Worm (Caenorhabditis elegans): ENCODE measurements around the gene F46B6.9.

DNA sequence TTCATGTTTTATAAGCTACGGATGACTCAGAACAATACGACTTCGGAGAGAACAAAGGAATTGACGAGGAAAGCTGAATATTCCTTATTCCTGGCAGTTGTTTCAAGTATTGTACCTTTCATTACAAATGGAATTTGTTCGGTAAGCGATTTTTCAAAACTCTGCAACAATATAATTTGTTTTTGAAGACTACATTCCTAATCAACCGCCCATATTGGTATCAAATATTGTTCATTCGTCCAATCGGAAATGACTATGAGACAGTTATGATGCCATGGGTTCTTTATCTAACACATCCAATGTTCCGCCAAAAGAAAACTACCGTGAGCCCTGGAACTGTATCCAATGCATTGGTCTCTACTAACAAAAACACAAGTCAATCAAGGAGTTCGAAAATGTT is 15.6 kb downstream of the F46B6.9 start:
- no peak for TF ChIP-seq syd-9 (tag; optimal IDR thresholded peaks at IDR 0.05)
- no peak for TF ChIP-seq pha-4 (tag; optimal IDR thresholded peaks at IDR 0.05)
- TF ChIP-seq fkh-10 (GFP tag; optimal IDR thresholded peaks at IDR 0.05): no peak
- no peak for TF ChIP-seq odd-2 (tag; optimal IDR thresholded peaks at IDR 0.05)
- no peak for TF ChIP-seq hlh-8 (tag; optimal IDR thresholded peaks at IDR 0.05)
- no peak for TF ChIP-seq pqm-1 (tag; optimal IDR thresholded peaks at IDR 0.05)
- TF ChIP-seq pag-3 (tag; optimal IDR thresholded peaks at IDR 0.05; ENCODE audit: borderline replicate concordance): no peak
- TF ChIP-seq tbx-2 (tag; optimal IDR thresholded peaks at IDR 0.05): no peak
- TF ChIP-seq lin-11 (tag; optimal IDR thresholded peaks at IDR 0.05): no peak
- TF ChIP-seq ceh-6 (GFP tag; optimal IDR thresholded peaks at IDR 0.05): no peak
- TF ChIP-seq elt-2 (tag; optimal IDR thresholded peaks at IDR 0.05): no peak
- no peak for TF ChIP-seq nhr-11 (tag; optimal IDR thresholded peaks at IDR 0.05)
- TF ChIP-seq C08G9.2 (tag; optimal IDR thresholded peaks at IDR 0.05): no peak
